Worm (Caenorhabditis elegans) whole organism, midembryonic: ENCODE data around the gene F53B7.4.

Experiments
- T22C8.4 ChIP-seq: fragments of 200-800 bp; sonication (Bioruptor generic); IDR thresholded peaks from 2 replicates; pipeline ENCODE4 v1.3.6; 2022; ENCODE audit warnings: missing genetic modification characterization, missing compliant biosample characterization
- flt-1 ChIP-seq: fragments of 200-800 bp; sonication (Bioruptor generic); IDR thresholded peaks from 2 replicates; pipeline ENCODE4 v1.3.6; 2022; ENCODE audit warnings: missing genetic modification characterization, missing compliant biosample characterization
- med-1 ChIP-seq: sonication (generic microtip); optimal IDR thresholded peaks from 2 replicates; lab custom pipeline; 2017; ENCODE audit warnings: missing genetic modification characterization, mild to moderate bottlenecking, missing compliant biosample characterization, antibody characterized with exemption, missing genetic modification reagents; ENCODE audit not compliant: insufficient read depth
- tab-1 ChIP-seq: fragments of 200-800 bp; sonication (Bioruptor generic); IDR thresholded peaks from 2 replicates; pipeline ENCODE4 v1.3.6; 2022; ENCODE audit warnings: missing genetic modification characterization, missing compliant biosample characterization
- ztf-23 ChIP-seq: fragments of 200-800 bp; sonication (Bioruptor generic); IDR thresholded peaks from 2 replicates; pipeline ENCODE4 v1.3.6; 2022; ENCODE audit warnings: missing genetic modification reagents, missing genetic modification characterization, missing compliant biosample characterization
- ztf-29 ChIP-seq: fragments of 200-800 bp; sonication (Bioruptor generic); IDR thresholded peaks from 2 replicates; pipeline ENCODE4 v1.3.6; 2022; ENCODE audit warnings: missing genetic modification reagents, missing genetic modification characterization, missing compliant biosample characterization

DNA sequence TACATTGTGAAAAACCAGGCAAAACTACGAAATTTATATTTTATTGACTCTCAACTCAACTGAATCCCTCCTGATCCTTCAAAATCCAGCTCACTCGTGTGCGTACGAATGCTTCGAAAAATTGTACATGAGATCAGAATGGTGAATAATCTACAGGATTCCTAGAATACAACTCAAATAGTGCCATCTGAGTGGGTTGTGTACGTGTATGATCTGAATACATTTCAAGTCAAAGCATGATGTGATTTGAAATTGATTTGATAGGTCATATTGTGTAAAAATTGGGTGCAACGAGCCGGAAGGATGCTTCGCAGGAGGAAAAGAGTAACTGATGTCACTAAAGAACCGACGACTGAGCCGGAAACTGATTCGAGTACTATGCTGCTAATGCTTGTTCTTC lies 8.4 kb upstream of the F53B7.4 start:
- TF ChIP-seq T22C8.4 (GFP tag; lab: Robert Waterston, UW) (no peak), ztf-23 (GFP tag; lab: Robert Waterston, UW) (no peak), med-1 (GFP tag; lab: Kevin White, UChicago) (no peak), tab-1 (GFP tag; lab: Robert Waterston, UW) (no peak), ztf-29 (GFP tag; lab: Robert Waterston, UW) (no peak), flt-1 (GFP tag; lab: Robert Waterston, UW) (no peak)
